Fruit fly (Drosophila melanogaster) whole organism, wandering third instar larva: ENCODE measurements around the gene Cpsf5.

Experiments used
- Hr78 ChIP-seq: fragments of >200 bp; optimal IDR thresholded peaks from 2 replicates; lab custom pipeline; 2017; ENCODE audit warnings: missing biosample characterization, missing genetic modification characterization
- Hr83 ChIP-seq: fragments of 200-300 bp; sonication (Bioruptor generic); optimal IDR thresholded peaks from 2 replicates; lab custom pipeline; 2016; ENCODE audit warnings: missing biosample characterization, mild to moderate bottlenecking, missing genetic modification characterization, moderate library complexity; ENCODE audit not compliant: poor library complexity, severe bottlenecking
- Myc ChIP-seq: fragments of >200 bp; optimal IDR thresholded peaks from 2 replicates; lab custom pipeline; 2017
- OdsH ChIP-seq: fragments of 200-800 bp; sonication (Bioruptor generic); optimal IDR thresholded peaks from 2 replicates; lab custom pipeline; 2016; ENCODE audit warnings: missing biosample characterization, mild to moderate bottlenecking, missing genetic modification characterization
- br ChIP-seq: fragments of 200-800 bp; sonication (Bioruptor generic); optimal IDR thresholded peaks from 2 replicates; lab custom pipeline; 2016; ENCODE audit warnings: missing biosample characterization, missing genetic modification characterization
- brk ChIP-seq: fragments of 200-800 bp; sonication (Bioruptor generic); optimal IDR thresholded peaks from 2 replicates; lab custom pipeline; 2016; ENCODE audit warnings: missing biosample characterization, mild to moderate bottlenecking, missing genetic modification characterization
- dmrt93B ChIP-seq: fragments of 200-800 bp; sonication (Bioruptor generic); optimal IDR thresholded peaks from 2 replicates; lab custom pipeline; 2018; ENCODE audit warnings: missing biosample characterization, mild to moderate bottlenecking, missing genetic modification characterization
- ey ChIP-seq: fragments of 200-800 bp; sonication (Bioruptor generic); optimal IDR thresholded peaks from 2 replicates; lab custom pipeline; 2016; ENCODE audit warnings: missing biosample characterization, missing genetic modification characterization
- lola ChIP-seq: fragments of >200 bp; optimal IDR thresholded peaks from 2 replicates; lab custom pipeline; 2017; ENCODE audit warnings: missing biosample characterization, missing genetic modification characterization
- pan ChIP-seq: fragments of >200 bp; optimal IDR thresholded peaks from 2 replicates; lab custom pipeline; 2017
- psq ChIP-seq: fragments of 200-800 bp; sonication (Bioruptor generic); optimal IDR thresholded peaks from 3 replicates; lab custom pipeline; 2017; ENCODE audit warnings: missing biosample characterization, mild to moderate bottlenecking, missing genetic modification characterization, moderate library complexity
- usp ChIP-seq: fragments of >200 bp; optimal IDR thresholded peaks from 2 replicates; lab custom pipeline; 2017; ENCODE audit warnings: missing biosample characterization, missing genetic modification characterization

DNA sequence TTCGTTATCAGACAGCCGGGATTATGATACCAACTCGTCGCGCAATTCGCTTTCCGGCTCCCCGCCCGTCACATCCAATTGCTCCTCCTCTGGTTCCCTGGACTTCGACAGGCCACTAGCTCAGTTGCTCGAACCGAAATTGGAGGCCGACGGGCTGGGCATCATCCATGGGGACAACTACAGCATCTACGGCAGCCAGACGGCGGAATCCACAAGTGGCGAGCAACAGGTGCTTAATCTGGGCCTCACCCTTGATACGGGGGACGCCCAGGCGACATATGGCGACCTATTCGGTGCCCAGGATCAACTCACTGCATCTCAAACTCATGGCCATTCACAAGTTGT is 19.7 kb downstream of the Cpsf5 start:
- TF ChIP-seq br (GFP tag; lab: Kevin White, UChicago) (no peak), Hr83 (GFP tag; lab: Kevin White, UChicago) (no peak), lola (GFP tag; lab: Kevin White, UChicago) (no peak), Hr78 (no peak), usp (GFP tag; lab: Kevin White, UChicago) (no peak), OdsH (no peak), Myc (no peak), brk (GFP tag; lab: Kevin White, UChicago) (no peak), pan (lab: Kevin White, UChicago) (no peak), psq (no peak), ey (GFP tag; lab: Kevin White, UChicago) (no peak), dmrt93B (no peak)
